Fruit fly (Drosophila melanogaster): ENCODE measurements around the gene CG33500.
A peak's percentile ranks its signal among the peaks of the same experiment; 100 is the strongest.

Gene CG33500

DNA sequence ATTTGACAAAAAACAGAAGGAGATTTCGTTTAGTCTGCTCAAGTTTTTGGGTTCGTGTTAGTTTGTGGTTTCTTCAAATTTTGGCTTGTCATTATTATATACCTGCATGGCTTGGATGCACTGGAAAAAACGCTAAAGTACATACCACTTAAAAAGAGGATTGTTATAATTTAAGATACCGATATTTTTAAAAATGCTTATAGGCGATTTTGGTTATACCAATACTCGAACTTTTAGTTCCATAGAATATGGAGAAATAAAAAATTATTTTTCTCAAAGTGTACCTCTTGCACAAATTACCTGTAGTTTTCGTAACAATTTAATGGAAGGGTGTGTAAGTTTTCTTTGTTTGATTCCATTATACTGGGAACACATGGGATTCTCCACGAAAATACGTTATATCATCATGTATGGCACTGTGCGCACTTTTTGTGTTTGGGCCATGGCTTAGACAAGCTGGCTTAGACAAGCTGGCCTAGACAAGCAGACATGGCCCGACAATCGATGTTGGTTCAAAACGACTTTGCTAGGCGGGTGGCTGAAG, 43.0 kb upstream of the CG33500 start, which contains the start of gene Fum3 (continued):
- TF ChIP-seq nmo (GFP tag; optimal IDR thresholded peaks at IDR 0.05) (peak; percentile 25), dmrt99B (tag; optimal IDR thresholded peaks at IDR 0.05) (peak; percentile 15), zen (tag; optimal IDR thresholded peaks at IDR 0.05) (peak; percentile 50), pan (optimal IDR thresholded peaks at IDR 0.05) (no peak), pan (GFP tag; optimal IDR thresholded peaks at IDR 0.05 in 1 of 2, IDR thresholded peaks at IDR 0.05 in 1 of 2) (peak in 1 of 2 experiments; percentile 30), D19B (GFP tag; optimal IDR thresholded peaks at IDR 0.05) (no peak), prd (optimal IDR thresholded peaks at IDR 0.05) (no peak), prd (GFP tag; IDR thresholded peaks at IDR 0.05) (peak; percentile 78), CG14710 (tag; optimal IDR thresholded peaks at IDR 0.05) (peak; percentile 12), CG34422 (GFP tag; IDR thresholded peaks at IDR 0.05) (no peak), dm (GFP tag; optimal IDR thresholded peaks at IDR 0.05) (no peak), ara (GFP tag; IDR thresholded peaks at IDR 0.05) (peak; percentile 53; the same call in 1 of the 2 replicates), exex (tag; optimal IDR thresholded peaks at IDR 0.05) (no peak), grau (tag; optimal IDR thresholded peaks at IDR 0.05) (peak; percentile 11), CG18262 (tag; optimal IDR thresholded peaks at IDR 0.05) (peak; percentile 31), CHES-1-like (GFP tag; optimal IDR thresholded peaks at IDR 0.05) (no peak), CG10274 (GFP tag; optimal IDR thresholded peaks at IDR 0.05) (no peak), kay (GFP tag; optimal IDR thresholded peaks at IDR 0.05) (no peak), CG11695 (GFP tag; IDR thresholded peaks at IDR 0.05) (no peak), row (GFP tag; IDR thresholded peaks at IDR 0.05) (peak; percentile 45), CG13624 (GFP tag; optimal IDR thresholded peaks at IDR 0.05) (no peak), CG31365 (tag; optimal IDR thresholded peaks at IDR 0.05) (no peak), odd (GFP tag; optimal IDR thresholded peaks at IDR 0.05) (no peak), Fer2 (tag; optimal IDR thresholded peaks at IDR 0.05) (no peak), CG2712 (tag; optimal IDR thresholded peaks at IDR 0.05) (peak; percentile 43), lmd (GFP tag; IDR thresholded peaks at IDR 0.05) (peak; percentile 27; the same call in 1 of the 2 replicates), CG11504 (tag; optimal IDR thresholded peaks at IDR 0.05) (peak; percentile 32), Dek (tag; optimal IDR thresholded peaks at IDR 0.05) (no peak), Xrp1 (GFP tag; IDR thresholded peaks at IDR 0.05) (peak; percentile 66), dmrt11E (tag; optimal IDR thresholded peaks at IDR 0.05) (peak; percentile 29), gsb (GFP tag; IDR thresholded peaks at IDR 0.05) (no peak), CG6689 (GFP tag; IDR thresholded peaks at IDR 0.05) (peak; percentile 50; the same call in 1 of the 2 replicates), HmgZ (tag; optimal IDR thresholded peaks at IDR 0.05) (no peak), CG12155 (GFP tag; optimal IDR thresholded peaks at IDR 0.05) (no peak), Eip74EF (GFP tag; optimal IDR thresholded peaks at IDR 0.05) (no peak), Med (GFP tag) (peak; percentile 58), CG4404 (GFP tag; IDR thresholded peaks at IDR 0.05) (peak; percentile 35; the same call in 1 of the 2 replicates), Six4 (GFP tag; optimal IDR thresholded peaks at IDR 0.05) (no peak), dati (GFP tag; IDR thresholded peaks at IDR 0.05) (no peak), CG7357 (GFP tag; IDR thresholded peaks at IDR 0.05) (0 out of 3 replicates have a peak, but pooled peaks have one; percentile 24), CG17359 (tag; optimal IDR thresholded peaks at IDR 0.05) (peak; percentile 27), CG10321 (GFP tag; IDR thresholded peaks at IDR 0.05) (no peak), hbn (GFP tag; IDR thresholded peaks at IDR 0.05; ENCODE audit: partially characterized antibody) (no peak), CG14441 (GFP tag; IDR thresholded peaks at IDR 0.05) (peak; percentile 13; the same call in 1 of the 2 replicates), croc (GFP tag; conservative IDR thresholded peaks at IDR 0.05) (peak; percentile 13; the same call in 1 of the 3 replicates), otp (GFP tag; IDR thresholded peaks at IDR 0.05) (peak; percentile 24; the same call in 1 of the 3 replicates), CG5245 (GFP tag; optimal IDR thresholded peaks at IDR 0.05) (no peak), CG1832 (GFP tag; optimal IDR thresholded peaks at IDR 0.05) (no peak), HLH4C (GFP tag; IDR thresholded peaks at IDR 0.05; ENCODE audit: partially characterized antibody) (no peak), CG10959 (GFP tag; IDR thresholded peaks at IDR 0.05) (peak; percentile 35), schlank (tag; optimal IDR thresholded peaks at IDR 0.05) (no peak)

Data from whole organism, embryonic.